Fruit fly (Drosophila melanogaster): ENCODE results near the gene CG1113.
A peak's percentile ranks its signal among the peaks of the same experiment; 100 is the strongest.

The CG1113 gene

DNA sequence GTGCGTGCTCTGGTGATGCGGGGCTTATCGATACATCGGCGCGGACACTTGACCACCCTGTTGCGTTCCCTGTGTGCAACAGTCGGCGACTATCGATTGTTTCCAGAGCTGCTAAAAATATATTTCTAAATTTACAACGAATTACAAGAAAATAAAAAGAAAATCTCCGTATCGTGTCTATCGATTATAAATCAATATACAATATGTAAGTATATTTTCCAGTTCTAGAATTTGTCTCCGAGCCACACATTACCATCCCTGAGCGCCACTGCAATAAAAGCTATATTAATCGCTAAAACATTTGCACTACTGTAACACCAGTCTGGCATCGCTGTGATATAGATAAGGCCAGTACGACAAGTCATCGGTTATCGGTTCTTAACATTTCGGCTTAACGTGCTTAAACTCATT lies 20.8 kb upstream of the CG1113 start, which contains the start of the genes Kat60 and Mms19 (continued):
- peak in 1 of 2 experiments; percentile 50 for TF ChIP-seq crp (GFP tag; optimal IDR thresholded peaks at IDR 0.05)
- peak; percentile 61 for TF ChIP-seq CG1602 (GFP tag; optimal IDR thresholded peaks at IDR 0.05)
- peak; percentile 22; the same call in 1 of the 2 replicates for TF ChIP-seq wor (GFP tag; IDR thresholded peaks at IDR 0.05)
- peak; percentile 48 for TF ChIP-seq zen (tag; optimal IDR thresholded peaks at IDR 0.05)
- TF ChIP-seq Rx (GFP tag; IDR thresholded peaks at IDR 0.05): 0 out of 2 replicates have a peak, but pooled peaks have one; percentile 30
- TF ChIP-seq br (optimal IDR thresholded peaks at IDR 0.05): no peak
- TF ChIP-seq CG12104 (GFP tag; optimal IDR thresholded peaks at IDR 0.05): peak; percentile 48
- TF ChIP-seq CG14860 (GFP tag; IDR thresholded peaks at IDR 0.05; ENCODE audit: partially characterized antibody): peak; percentile 93
- peak; percentile 62 for TF ChIP-seq Hr3 (GFP tag; optimal IDR thresholded peaks at IDR 0.05)
- no peak for TF ChIP-seq CG15269 (tag; optimal IDR thresholded peaks at IDR 0.05)
- TF ChIP-seq CG4360 (GFP tag; IDR thresholded peaks at IDR 0.05): no peak
- peak; percentile 75 for TF ChIP-seq HLH54F (GFP tag; optimal IDR thresholded peaks at IDR 0.05)
- TF ChIP-seq CG10565 (GFP tag; optimal IDR thresholded peaks at IDR 0.05): no peak
- TF ChIP-seq z (GFP tag; IDR thresholded peaks at IDR 0.05): no peak
- peak; percentile 50; the same call in 1 of the 2 replicates for TF ChIP-seq H2.0 (GFP tag; IDR thresholded peaks at IDR 0.05)
- TF ChIP-seq CG17328 (GFP tag; IDR thresholded peaks at IDR 0.05): peak; percentile 32; the same call in 1 of the 2 replicates
- no peak for TF ChIP-seq CG18619 (GFP tag; optimal IDR thresholded peaks at IDR 0.05)
- TF ChIP-seq CG7357 (GFP tag; IDR thresholded peaks at IDR 0.05): peak; percentile 53; the same call in 1 of the 3 replicates
- no peak for TF ChIP-seq Atf6 (GFP tag; IDR thresholded peaks at IDR 0.05)
- peak; percentile 84 for TF ChIP-seq CG9215 (GFP tag; IDR thresholded peaks at IDR 0.05)
- TF ChIP-seq bsh (GFP tag; optimal IDR thresholded peaks at IDR 0.05): no peak
- TF ChIP-seq CG9876 (GFP tag; optimal IDR thresholded peaks at IDR 0.05): peak; percentile 26
- peak; percentile 52; the same call in 1 of the 2 replicates for TF ChIP-seq CG8765 (GFP tag; IDR thresholded peaks at IDR 0.05)
- no peak for TF ChIP-seq CG17385 (GFP tag; optimal IDR thresholded peaks at IDR 0.05)
- no peak for TF ChIP-seq gsb (GFP tag; IDR thresholded peaks at IDR 0.05)
- TF ChIP-seq CG18011 (GFP tag; optimal IDR thresholded peaks at IDR 0.05): peak; percentile 7
- no peak for TF ChIP-seq CG7745 (tag; optimal IDR thresholded peaks at IDR 0.05)
- TF ChIP-seq scrt (GFP tag; optimal IDR thresholded peaks at IDR 0.05): peak; percentile 95
- no peak; the same call in 1 of the 3 replicates for TF ChIP-seq CG17361 (GFP tag; IDR thresholded peaks at IDR 0.05)
- TF ChIP-seq Doc2 (GFP tag; IDR thresholded peaks at IDR 0.05): no peak
- no peak for TF ChIP-seq CG15601 (tag; optimal IDR thresholded peaks at IDR 0.05)
- TF ChIP-seq Xbp1 (GFP tag; optimal IDR thresholded peaks at IDR 0.05): peak; percentile 74
- peak; percentile 86 for TF ChIP-seq Opbp (GFP tag; IDR thresholded peaks at IDR 0.05; ENCODE audit: partially characterized antibody)
- peak; percentile 25 for TF ChIP-seq CG17359 (tag; optimal IDR thresholded peaks at IDR 0.05)
- no peak for TF ChIP-seq gcm2 (GFP tag; optimal IDR thresholded peaks at IDR 0.05)
- peak; percentile 25 for TF ChIP-seq CG1603 (tag; optimal IDR thresholded peaks at IDR 0.05)
- peak; percentile 57; the same call in 1 of the 2 replicates for TF ChIP-seq Xrp1 (GFP tag; IDR thresholded peaks at IDR 0.05)
- TF ChIP-seq Sry-δ (GFP tag; optimal IDR thresholded peaks at IDR 0.05): peak; percentile 98
- TF ChIP-seq gsb-n (tag; optimal IDR thresholded peaks at IDR 0.05): no peak
- peak in 1 of 3 experiments; percentile 61 for TF ChIP-seq lola (GFP tag; optimal IDR thresholded peaks at IDR 0.05)
- peak; percentile 97 for TF ChIP-seq Scr (GFP tag; IDR thresholded peaks at IDR 0.05; ENCODE audit: partially characterized antibody)
- peak; percentile 64 for TF ChIP-seq Dip3 (GFP tag; optimal IDR thresholded peaks at IDR 0.05)
- TF ChIP-seq CG5245 (GFP tag; optimal IDR thresholded peaks at IDR 0.05): peak; percentile 13
- TF ChIP-seq CG11723 (GFP tag; optimal IDR thresholded peaks at IDR 0.05): peak; percentile 34
- TF ChIP-seq eve (GFP tag; optimal IDR thresholded peaks at IDR 0.05): peak in 1 of 2 experiments; percentile 57
- peak; percentile 89 for TF ChIP-seq bbx (GFP tag; IDR thresholded peaks at IDR 0.05; ENCODE audit: partially characterized antibody)
- no peak for TF ChIP-seq caup (GFP tag; optimal IDR thresholded peaks at IDR 0.05; ENCODE audit: severe bottlenecking)
- peak; percentile 96 for TF ChIP-seq inv (GFP tag; IDR thresholded peaks at IDR 0.05; ENCODE audit: partially characterized antibody)
- TF ChIP-seq CG14014 (GFP tag; IDR thresholded peaks at IDR 0.05): peak; percentile 39
- TF ChIP-seq maf-S (GFP tag; optimal IDR thresholded peaks at IDR 0.05): peak; percentile 66

All from whole organism, embryonic.